Fruit fly (Drosophila melanogaster) whole organism, embryonic: ENCODE measurements around the gene topi.

Experiments used
- Atf6 ChIP-seq: fragments of 200-800 bp; sonication (Bioruptor generic); IDR thresholded peaks from 2 replicates; pipeline ENCODE4 v1.3.6; 2022; ENCODE audit warnings: missing biosample characterization, missing genetic modification characterization
- Awh ChIP-seq: fragments of 200-800 bp; sonication (Bioruptor generic); IDR thresholded peaks from 2 replicates; pipeline ENCODE4, ENCODE4 v1.3.6; 2022; ENCODE audit warnings: missing biosample characterization, missing genetic modification characterization
- CG10147 ChIP-seq: fragments of 200-800 bp; sonication (Bioruptor generic); optimal IDR thresholded peaks from 2 replicates; lab custom pipeline; 2019; ENCODE audit warnings: missing biosample characterization, mild to moderate bottlenecking, missing genetic modification characterization, moderate library complexity
- CG12236 ChIP-seq: fragments of 200-800 bp; sonication (Bioruptor generic); optimal IDR thresholded peaks from 2 replicates; lab custom pipeline; 2016; ENCODE audit warnings: missing biosample characterization, missing genetic modification characterization
- CG3726 ChIP-seq: fragments of 200-800 bp; sonication (Bioruptor generic); IDR thresholded peaks from 3 replicates; pipeline ENCODE4, ENCODE4 v1.3.6; 2022; ENCODE audit warnings: missing biosample characterization, missing genetic modification characterization
- CG4617 ChIP-seq: fragments of 200-800 bp; sonication (Bioruptor generic); optimal IDR thresholded peaks from 3 replicates; lab custom pipeline; 2016; ENCODE audit warnings: missing biosample characterization, missing genetic modification characterization, borderline replicate concordance
- CG8765 ChIP-seq: fragments of 200-800 bp; sonication (Bioruptor generic); IDR thresholded peaks from 2 replicates; pipeline ENCODE4 v1.3.6; 2022; ENCODE audit warnings: missing biosample characterization, missing genetic modification characterization
- Dbx ChIP-seq: fragments of 200-800 bp; sonication (Bioruptor generic); IDR thresholded peaks from 3 replicates; pipeline ENCODE4 v1.3.6; 2022; ENCODE audit warnings: missing biosample characterization, missing genetic modification characterization
- Ets97D ChIP-seq: fragments of 200-800 bp; sonication (Bioruptor generic); optimal IDR thresholded peaks from 3 replicates; lab custom pipeline; 2016; ENCODE audit warnings: missing biosample characterization, missing genetic modification characterization
- NC2β ChIP-seq: fragments of 200-800 bp; sonication (Bioruptor generic); optimal IDR thresholded peaks from 2 replicates; lab custom pipeline; 2016; ENCODE audit warnings: missing biosample characterization, missing genetic modification characterization
- Nf-YC ChIP-seq: fragments of 200-800 bp; optimal IDR thresholded peaks from 3 replicates; lab custom pipeline; 2019; ENCODE audit warnings: missing biosample characterization, mild to moderate bottlenecking, missing genetic modification characterization, moderate library complexity
- Spps ChIP-seq: fragments of 200-800 bp; sonication (Bioruptor generic); optimal IDR thresholded peaks from 2 replicates; lab custom pipeline; 2018; ENCODE audit warnings: missing biosample characterization, mild to moderate bottlenecking, missing genetic modification characterization
- crp ChIP-seq, 2 experiments: fragments of 200-800 bp; sonication (Bioruptor generic); optimal IDR thresholded peaks; 2 replicates in 1 of 2; 3 replicates in 1 of 2; lab custom pipeline; 2017; ENCODE audit warnings: missing biosample characterization in 2 of 2, missing genetic modification characterization in 2 of 2, mild to moderate bottlenecking in 1 of 2, moderate library complexity in 1 of 2
- fru ChIP-seq: fragments of >200 bp; optimal IDR thresholded peaks from 2 replicates; lab custom pipeline; 2017

DNA sequence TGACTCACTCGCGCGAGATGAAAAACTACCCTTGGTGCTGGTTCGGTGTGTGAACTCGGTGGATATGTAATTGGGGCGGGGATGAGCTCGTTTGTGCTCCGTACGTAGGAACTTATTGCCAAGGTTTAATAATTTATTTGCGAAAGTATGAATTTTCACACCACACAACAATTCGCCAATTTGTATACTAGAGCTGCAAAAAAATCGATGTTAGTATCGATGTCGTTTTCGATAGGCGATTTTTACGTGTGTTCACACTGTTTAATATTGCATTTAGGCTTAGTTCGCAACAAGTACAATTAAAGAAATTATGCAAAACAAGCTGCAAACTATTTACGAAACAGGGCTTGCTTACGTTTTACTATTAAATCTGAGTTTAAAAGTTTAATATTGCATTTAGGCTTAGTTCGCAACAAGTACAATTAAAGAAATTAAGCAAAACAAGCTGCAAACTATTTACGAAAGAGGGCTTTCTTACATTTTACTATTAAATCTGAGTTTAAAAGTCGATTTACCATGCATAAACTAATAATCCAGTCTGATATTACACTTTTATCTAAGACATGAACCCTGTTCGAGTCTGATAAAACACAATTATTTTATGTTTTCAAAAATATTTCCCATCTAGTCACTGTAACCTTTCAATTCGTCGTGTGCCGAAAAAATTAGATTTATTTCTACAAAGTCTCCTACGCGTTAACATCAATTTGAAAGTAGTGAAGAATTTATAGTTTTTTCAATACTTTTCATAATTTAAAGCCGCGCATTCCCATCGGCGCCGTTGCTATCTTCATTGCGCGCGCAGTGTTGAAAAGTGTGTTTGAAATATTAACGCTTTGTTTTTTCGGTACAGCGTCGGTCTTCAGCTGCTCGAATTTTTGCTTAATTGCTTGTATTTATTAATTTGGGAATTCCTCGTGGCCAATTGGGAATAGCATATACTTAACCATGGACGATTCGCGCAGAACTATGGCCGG is 11.7 kb upstream of the topi start, which contains the start of the genes Snap24 and CG8478:
- TF ChIP-seq Spps (tag; lab: Kevin White, UChicago) (no peak), Atf6 (GFP tag; lab: Robert Waterston, UW) (no peak), CG3726 (GFP tag; lab: Robert Waterston, UW) (no peak), CG4617 (GFP tag; lab: Kevin White, UChicago) (peak; percentile 40), NC2β (GFP tag; lab: Kevin White, UChicago) (no peak), CG10147 (GFP tag; lab: Kevin White, UChicago) (no peak), Nf-YC (tag; lab: Kevin White, UChicago) (peak; percentile 20), CG8765 (GFP tag; lab: Robert Waterston, UW) (no peak), Ets97D (peak; percentile 25), Dbx (GFP tag; lab: Robert Waterston, UW) (no peak), crp (GFP tag; optimal IDR thresholded peaks at IDR 0.05; lab: Kevin White, UChicago) (no peak), CG12236 (no peak), Awh (GFP tag; lab: Robert Waterston, UW) (no peak), fru (lab: Kevin White, UChicago) (no peak)
